Worm (Caenorhabditis elegans): Measurements from ENCODE around the gene lips-7.

lips-7 gene

ce11 chrII:602969-603368 is 51.3 kb downstream of the lips-7 start (continued):
- no peak for TF ChIP-seq pag-3 (tag; optimal IDR thresholded peaks at IDR 0.05; ENCODE audit: borderline replicate concordance, insufficient read depth)
- no peak for TF ChIP-seq sox-4 (tag; optimal IDR thresholded peaks at IDR 0.05)
- TF ChIP-seq snu-23 (GFP tag; optimal IDR thresholded peaks at IDR 0.05) = peak; percentile 82
- no peak for TF ChIP-seq ceh-90 (tag; optimal IDR thresholded peaks at IDR 0.05)
- peak; percentile 47; the same call in 1 of the 2 replicates for TF ChIP-seq grh-1 (GFP tag; IDR thresholded peaks at IDR 0.05)
- TF ChIP-seq isw-1 (GFP tag; IDR thresholded peaks at IDR 0.05) = peak; percentile 22
- TF ChIP-seq ceh-82 (tag; optimal IDR thresholded peaks at IDR 0.05) = peak in 1 of 3 experiments; percentile 56
- TF ChIP-seq elt-2 (tag; optimal IDR thresholded peaks at IDR 0.05) = no peak
- TF ChIP-seq ztf-11 (tag; optimal IDR thresholded peaks at IDR 0.05) = peak in 1 of 2 experiments; percentile 4
- TF ChIP-seq zag-1 (tag; optimal IDR thresholded peaks at IDR 0.05) = no peak
- TF ChIP-seq lin-13 (GFP tag; optimal IDR thresholded peaks at IDR 0.05) = peak; percentile 73
- TF ChIP-seq nhr-77 (tag; optimal IDR thresholded peaks at IDR 0.05) = no peak
- no peak for TF ChIP-seq ama-1 (optimal IDR thresholded peaks at IDR 0.05)
- TF ChIP-seq unc-98 (GFP tag; IDR thresholded peaks at IDR 0.05) = no peak
- no peak for TF ChIP-seq aha-1 (tag; optimal IDR thresholded peaks at IDR 0.05)
- peak; percentile 42 for TF ChIP-seq C16A3.4 (tag; optimal IDR thresholded peaks at IDR 0.05)
- TF ChIP-seq ceh-63 (GFP tag; optimal IDR thresholded peaks at IDR 0.05) = no peak
- peak; percentile 34 to 57 (median 49) for TF ChIP-seq dpl-1 (GFP tag; optimal IDR thresholded peaks at IDR 0.05)
- no peak for TF ChIP-seq pqm-1 (tag; optimal IDR thresholded peaks at IDR 0.05)
- no peak for TF ChIP-seq hlh-4 (tag; optimal IDR thresholded peaks at IDR 0.05)
- TF ChIP-seq snpc-4 (tag; optimal IDR thresholded peaks at IDR 0.05) = peak; percentile 64
- no peak for TF ChIP-seq fkh-4 (tag; optimal IDR thresholded peaks at IDR 0.05; ENCODE audit: borderline replicate concordance)
- no peak for TF ChIP-seq unc-62 (GFP tag; optimal IDR thresholded peaks at IDR 0.05)
- TF ChIP-seq Y116A8C.19 (tag; optimal IDR thresholded peaks at IDR 0.05; ENCODE audit: borderline replicate concordance) = no peak
- peak; percentile 40 for TF ChIP-seq nhr-47 (tag; optimal IDR thresholded peaks at IDR 0.05)
- peak; percentile 65 for TF ChIP-seq nhr-20 (tag; optimal IDR thresholded peaks at IDR 0.05)
- no peak for TF ChIP-seq hpl-2 (GFP tag; optimal IDR thresholded peaks at IDR 0.05)
- no peak for TF ChIP-seq fos-1 (tag; optimal IDR thresholded peaks at IDR 0.05)
- TF ChIP-seq sptf-1 (tag; optimal IDR thresholded peaks at IDR 0.05) = no peak
- TF ChIP-seq lir-3 (tag; optimal IDR thresholded peaks at IDR 0.05; ENCODE audit: poor library complexity) = peak; percentile 8
- no peak for TF ChIP-seq nhr-19 (GFP tag; conservative IDR thresholded peaks at IDR 0.05)
- no peak for TF ChIP-seq efl-3 (GFP tag; optimal IDR thresholded peaks at IDR 0.05)
- TF ChIP-seq ceh-88 (GFP tag; IDR thresholded peaks at IDR 0.05) = no peak
- TF ChIP-seq aly-2 (tag; optimal IDR thresholded peaks at IDR 0.05) = no peak
- TF ChIP-seq dsc-1 (tag; optimal IDR thresholded peaks at IDR 0.05) = peak; percentile 21
- no peak for TF ChIP-seq nhr-76 (tag; optimal IDR thresholded peaks at IDR 0.05)
- no peak for TF ChIP-seq F16B12.6 (tag; optimal IDR thresholded peaks at IDR 0.05)
- no peak for TF ChIP-seq C34B4.2 (tag; optimal IDR thresholded peaks at IDR 0.05)
- TF ChIP-seq swsn-7 (tag; optimal IDR thresholded peaks at IDR 0.05) = peak; percentile 62
- no peak for TF ChIP-seq hlh-17 (GFP tag; optimal IDR thresholded peaks at IDR 0.05; ENCODE audit: borderline replicate concordance)
- TF ChIP-seq nhr-85 (tag) = peak; percentile 83
- TF ChIP-seq mdl-1 (tag; optimal IDR thresholded peaks at IDR 0.05) = peak in 1 of 2 experiments; percentile 81
- no peak for TF ChIP-seq C04F5.9 (tag; optimal IDR thresholded peaks at IDR 0.05)
- no peak for TF ChIP-seq mef-2 (tag; optimal IDR thresholded peaks at IDR 0.05)
- TF ChIP-seq vab-15 (tag; optimal IDR thresholded peaks at IDR 0.05) = no peak
- TF ChIP-seq sup-37 (GFP tag; optimal IDR thresholded peaks at IDR 0.05) = no peak
- TF ChIP-seq lin-39 (tag; optimal IDR thresholded peaks at IDR 0.05) = peak; percentile 88
- no peak for TF ChIP-seq jun-1 (tag; optimal IDR thresholded peaks at IDR 0.05)
- TF ChIP-seq blmp-1 (tag; optimal IDR thresholded peaks at IDR 0.05) = peak; percentile 70
- TF ChIP-seq xbp-1 (tag; optimal IDR thresholded peaks at IDR 0.05) = peak; percentile 23
- no peak for TF ChIP-seq lin-15B (tag; optimal IDR thresholded peaks at IDR 0.05)
- peak; percentile 27 for TF ChIP-seq fkh-8 (tag; optimal IDR thresholded peaks at IDR 0.05)
